Worm (Caenorhabditis elegans) whole organism, L4/young adult: ENCODE measurements around the gene nhr-47.

Experiments
- W03F9.2 ChIP-seq: fragments of 150-350 bp; optimal IDR thresholded peaks from 2 replicates; lab custom pipeline; 2014; ENCODE audit warnings: missing biosample characterization, missing genetic modification characterization
- dao-5 ChIP-seq: sonication (generic microtip); optimal IDR thresholded peaks from 2 replicates; lab custom pipeline; 2016; ENCODE audit warnings: missing genotype, missing genetic modification characterization, moderate library complexity, missing compliant biosample characterization
- him-1 ChIP-seq: sonication (generic microtip); optimal IDR thresholded peaks from 2 replicates; lab custom pipeline; 2016; ENCODE audit warnings: missing genotype, missing genetic modification reagents, missing genetic modification characterization, missing compliant biosample characterization

DNA sequence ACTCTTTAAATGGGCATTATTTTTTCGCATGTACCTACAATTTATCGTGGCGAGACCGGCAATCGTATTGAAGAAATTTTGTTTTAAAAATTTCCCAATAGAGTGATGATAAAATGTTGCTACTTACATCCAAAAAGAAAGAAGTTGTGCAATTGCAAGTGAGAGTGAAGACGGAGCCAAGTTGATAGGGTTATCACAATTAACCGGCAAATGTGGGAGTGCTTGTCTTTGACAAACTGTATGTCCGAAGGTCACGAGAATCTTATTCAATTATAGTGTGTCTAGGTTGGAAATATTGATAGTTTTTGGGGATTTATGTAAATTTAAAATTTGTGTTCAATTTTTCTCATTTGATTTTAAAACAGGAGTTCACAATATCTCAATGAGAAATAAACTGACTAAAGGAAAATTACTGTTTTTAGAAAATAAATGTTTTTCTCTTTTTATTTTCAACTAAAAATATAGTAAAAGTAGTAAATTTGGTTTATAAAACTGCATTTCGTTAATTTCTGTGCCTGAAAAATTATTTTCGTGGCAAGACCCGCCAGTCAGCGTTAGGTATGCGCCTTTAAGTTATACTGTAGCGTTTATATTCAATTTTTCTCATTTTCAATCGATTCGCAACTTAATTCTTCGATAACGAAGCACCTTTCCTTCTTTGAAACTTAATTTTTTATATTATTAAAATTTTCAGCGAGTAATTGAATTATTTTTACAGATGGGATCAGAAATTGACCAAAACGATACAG, 8.8 kb downstream of the nhr-47 start, which contains the start of the genes hpo-15 and mms-19:
- TF ChIP-seq W03F9.2 (tag; lab: Kevin White, UChicago) (no peak), dao-5 (no peak), him-1 (no peak)
